Worm (Caenorhabditis elegans): ENCODE data around the gene C35A5.8.

ce11 chrV:10529600-10529999, 3.9 kb upstream of the C35A5.8 start:
- TF ChIP-seq R02D3.7 (tag; optimal IDR thresholded peaks at IDR 0.05) (no peak), pha-4 (tag; optimal IDR thresholded peaks at IDR 0.05) (no peak), nhr-11 (tag; optimal IDR thresholded peaks at IDR 0.05) (no peak), fkh-10 (GFP tag; optimal IDR thresholded peaks at IDR 0.05) (no peak), nhr-28 (tag; optimal IDR thresholded peaks at IDR 0.05) (no peak), nhr-23 (tag; optimal IDR thresholded peaks at IDR 0.05) (peak; percentile 76), pqm-1 (tag; optimal IDR thresholded peaks at IDR 0.05) (no peak), nhr-12 (tag; optimal IDR thresholded peaks at IDR 0.05) (no peak), lin-15B (tag; optimal IDR thresholded peaks at IDR 0.05) (no peak), nhr-237 (tag; optimal IDR thresholded peaks at IDR 0.05) (no peak), fos-1 (tag; optimal IDR thresholded peaks at IDR 0.05) (no peak), mdl-1 (tag; optimal IDR thresholded peaks at IDR 0.05) (no peak), snpc-4 (tag; optimal IDR thresholded peaks at IDR 0.05) (no peak)
